Worm (Caenorhabditis elegans) whole organism, L4/young adult: ENCODE results near the gene C08E3.13.

Experiments used
- W03F9.2 ChIP-seq: fragments of 150-350 bp; optimal IDR thresholded peaks from 2 replicates; lab custom pipeline; 2014; ENCODE audit warnings: missing biosample characterization, missing genetic modification characterization
- dao-5 ChIP-seq: sonication (generic microtip); optimal IDR thresholded peaks from 2 replicates; lab custom pipeline; 2016; ENCODE audit warnings: missing genotype, missing genetic modification characterization, moderate library complexity, missing compliant biosample characterization
- him-1 ChIP-seq: sonication (generic microtip); optimal IDR thresholded peaks from 2 replicates; lab custom pipeline; 2016; ENCODE audit warnings: missing genotype, missing genetic modification reagents, missing genetic modification characterization, missing compliant biosample characterization

ce11 chrII:1670260-1670879 is 38.3 kb upstream of the C08E3.13 start, which contains the start of gene nhx-6:
- no peak for TF ChIP-seq dao-5 (tag; lab: Kevin White, UChicago)
- TF ChIP-seq W03F9.2 (tag; lab: Kevin White, UChicago) = no peak
- no peak for TF ChIP-seq him-1 (tag; lab: Kevin White, UChicago)
